Worm (Caenorhabditis elegans) whole organism, late embryonic: ENCODE data around the gene F54E2.1.

Source experiments
- C08G9.2 ChIP-seq: sonication (generic microtip); optimal IDR thresholded peaks from 2 replicates; lab custom pipeline; 2016; ENCODE audit warnings: mild to moderate bottlenecking, missing genetic modification characterization, moderate library complexity, missing compliant biosample characterization
- C38D4.7 ChIP-seq: fragments of 200-800 bp; sonication (Bioruptor generic); optimal IDR thresholded peaks from 2 replicates; lab custom pipeline; 2018; ENCODE audit warnings: mild to moderate bottlenecking, missing genetic modification characterization, moderate library complexity, missing compliant biosample characterization
- K02D7.2 ChIP-seq: sonication (generic microtip); optimal IDR thresholded peaks from 2 replicates; lab custom pipeline; 2017; ENCODE audit warnings: mild to moderate bottlenecking, missing genetic modification characterization, missing compliant biosample characterization
- K09A11.1 ChIP-seq: sonication (generic microtip); optimal IDR thresholded peaks from 2 replicates; lab custom pipeline; 2017; ENCODE audit warnings: antibody characterized with exemption, mild to moderate bottlenecking, missing genetic modification characterization, missing compliant biosample characterization; ENCODE audit not compliant: insufficient read depth
- T23F11.4 ChIP-seq: fragments of 200-800 bp; sonication (Bioruptor generic); optimal IDR thresholded peaks from 2 replicates; lab custom pipeline; 2018; ENCODE audit warnings: mild to moderate bottlenecking, missing genetic modification characterization, missing compliant biosample characterization
- ahr-1 ChIP-seq: sonication (generic microtip); optimal IDR thresholded peaks from 2 replicates; lab custom pipeline; 2016; ENCODE audit warnings: missing genetic modification characterization, missing compliant biosample characterization
- ama-1 ChIP-seq: fragments of 150-350 bp; optimal IDR thresholded peaks from 2 replicates; lab custom pipeline; 2014
- ceh-14 ChIP-seq: sonication (generic microtip); optimal IDR thresholded peaks from 2 replicates; lab custom pipeline; 2016; ENCODE audit warnings: missing genotype, missing genetic modification characterization, missing compliant biosample characterization
- ceh-22 ChIP-seq: sonication (generic microtip); optimal IDR thresholded peaks from 2 replicates; lab custom pipeline; 2017; ENCODE audit warnings: missing biosample characterization, missing genetic modification characterization
- ceh-24 ChIP-seq: sonication (generic microtip); optimal IDR thresholded peaks from 2 replicates; lab custom pipeline; 2016; ENCODE audit warnings: mild to moderate bottlenecking, missing genetic modification characterization, missing compliant biosample characterization
- ceh-31 ChIP-seq: sonication (generic microtip); optimal IDR thresholded peaks from 2 replicates; lab custom pipeline; 2016; ENCODE audit warnings: missing genetic modification characterization, missing compliant biosample characterization
- ceh-34 ChIP-seq: sonication (generic microtip); optimal IDR thresholded peaks from 2 replicates; lab custom pipeline; 2016; ENCODE audit warnings: mild to moderate bottlenecking, missing genetic modification characterization, missing compliant biosample characterization
- ceh-45 ChIP-seq: fragments of 200-800 bp; sonication (Bioruptor generic); IDR thresholded peaks from 2 replicates; pipeline ENCODE4 v1.3.6; 2022; ENCODE audit warnings: missing genetic modification reagents, missing genetic modification characterization, missing compliant biosample characterization
- ceh-6 ChIP-seq: fragments of 200-800 bp; sonication (Bioruptor generic); optimal IDR thresholded peaks from 2 replicates; lab custom pipeline; 2018; ENCODE audit warnings: mild to moderate bottlenecking, missing genetic modification characterization, missing compliant biosample characterization
- elt-2 ChIP-seq: sonication (generic microtip); optimal IDR thresholded peaks from 2 replicates; lab custom pipeline; 2016; ENCODE audit warnings: missing genetic modification reagents, missing genetic modification characterization, missing compliant biosample characterization
- elt-4 ChIP-seq: sonication (generic microtip); optimal IDR thresholded peaks from 2 replicates; lab custom pipeline; 2016; ENCODE audit warnings: missing genetic modification characterization, missing compliant biosample characterization
- eyg-1 ChIP-seq: sonication (generic microtip); optimal IDR thresholded peaks from 2 replicates; lab custom pipeline; 2016; ENCODE audit warnings: missing genotype, missing genetic modification characterization, missing compliant biosample characterization
- hlh-13 ChIP-seq: fragments of 200-800 bp; sonication (Bioruptor generic); optimal IDR thresholded peaks from 2 replicates; lab custom pipeline; 2018; ENCODE audit warnings: mild to moderate bottlenecking, missing genetic modification characterization, missing compliant biosample characterization
- hlh-15 ChIP-seq: sonication (generic microtip); optimal IDR thresholded peaks from 2 replicates; lab custom pipeline; 2016; ENCODE audit warnings: missing genetic modification characterization, missing compliant biosample characterization
- hlh-30 ChIP-seq: sonication (generic microtip); optimal IDR thresholded peaks from 2 replicates; lab custom pipeline; 2017; ENCODE audit warnings: antibody characterized with exemption, missing genetic modification characterization, missing compliant biosample characterization; ENCODE audit not compliant: insufficient read depth
- hlh-6 ChIP-seq: sonication (generic microtip); optimal IDR thresholded peaks from 2 replicates; lab custom pipeline; 2016; ENCODE audit warnings: missing genotype, missing genetic modification characterization, missing compliant biosample characterization
- hlh-8 ChIP-seq: sonication (generic microtip); optimal IDR thresholded peaks from 2 replicates; lab custom pipeline; 2016; ENCODE audit warnings: missing genotype, missing genetic modification characterization, missing compliant biosample characterization
- lin-11 ChIP-seq: fragments of 200-800 bp; sonication (Bioruptor generic); optimal IDR thresholded peaks from 2 replicates; lab custom pipeline; 2018; ENCODE audit warnings: mild to moderate bottlenecking, missing genetic modification characterization, missing compliant biosample characterization
- madf-2 ChIP-seq: sonication (generic microtip); optimal IDR thresholded peaks from 2 replicates; lab custom pipeline; 2017; ENCODE audit warnings: missing genetic modification characterization, missing compliant biosample characterization
- mec-3 ChIP-seq: sonication (generic microtip); optimal IDR thresholded peaks from 2 replicates; lab custom pipeline; 2016; ENCODE audit warnings: borderline replicate concordance, missing genetic modification characterization, missing compliant biosample characterization
- nhr-11 ChIP-seq: fragments of 150-350 bp; optimal IDR thresholded peaks from 2 replicates; lab custom pipeline; 2014; ENCODE audit warnings: missing biosample characterization, missing genetic modification characterization
- npax-4 ChIP-seq: sonication (generic microtip); optimal IDR thresholded peaks from 2 replicates; lab custom pipeline; 2016; ENCODE audit warnings: missing genetic modification characterization, missing compliant biosample characterization
- pax-1 ChIP-seq: fragments of 150-350 bp; optimal IDR thresholded peaks from 2 replicates; lab custom pipeline; 2014; ENCODE audit warnings: missing biosample characterization, missing genetic modification characterization
- pha-2 ChIP-seq: sonication (generic microtip); optimal IDR thresholded peaks from 2 replicates; lab custom pipeline; 2017; ENCODE audit warnings: mild to moderate bottlenecking, missing genetic modification characterization, missing compliant biosample characterization
- pha-4 ChIP-seq: fragments of 150-350 bp; optimal IDR thresholded peaks from 2 replicates; lab custom pipeline; 2018; ENCODE audit warnings: missing biosample characterization, missing genetic modification reagents, missing genetic modification characterization
- pqm-1 ChIP-seq: sonication (generic microtip); optimal IDR thresholded peaks from 2 replicates; lab custom pipeline; 2016; ENCODE audit warnings: missing genetic modification characterization, missing compliant biosample characterization
- rnt-1 ChIP-seq: sonication (generic microtip); optimal IDR thresholded peaks from 2 replicates; lab custom pipeline; 2016; ENCODE audit warnings: missing genetic modification characterization, missing compliant biosample characterization
- sox-2 ChIP-seq: fragments of 200-800 bp; sonication (Bioruptor generic); IDR thresholded peaks from 2 replicates; pipeline ENCODE4 v1.3.6; 2022; ENCODE audit warnings: missing genetic modification reagents, missing genetic modification characterization, missing compliant biosample characterization
- sox-4 ChIP-seq: sonication (generic microtip); optimal IDR thresholded peaks from 2 replicates; lab custom pipeline; 2017; ENCODE audit warnings: mild to moderate bottlenecking, missing genetic modification characterization, inconsistent platforms, missing compliant biosample characterization
- tbx-2 ChIP-seq: sonication (generic microtip); optimal IDR thresholded peaks from 2 replicates; lab custom pipeline; 2016; ENCODE audit warnings: missing genetic modification characterization, missing compliant biosample characterization
- ttx-3 ChIP-seq: sonication (generic microtip); optimal IDR thresholded peaks from 2 replicates; lab custom pipeline; 2016; ENCODE audit warnings: missing genetic modification reagents, missing genetic modification characterization, missing compliant biosample characterization
- ztf-16 ChIP-seq: sonication (generic microtip); optimal IDR thresholded peaks from 2 replicates; lab custom pipeline; 2017; ENCODE audit warnings: missing genetic modification characterization, missing compliant biosample characterization

The F54E2.1 gene

ce11 chrV:2792958-2793357 is 17.2 kb upstream of the F54E2.1 start:
- TF ChIP-seq eyg-1 (no peak), K02D7.2 (no peak), sox-4 (no peak), ceh-34 (tag; lab: Kevin White, UChicago) (no peak), ztf-16 (tag; lab: Kevin White, UChicago) (no peak), ttx-3 (tag; lab: Kevin White, UChicago) (no peak), pax-1 (no peak), tbx-2 (tag; lab: Kevin White, UChicago) (no peak), mec-3 (tag; lab: Kevin White, UChicago) (no peak), npax-4 (tag; lab: Kevin White, UChicago) (no peak), elt-2 (tag; lab: Kevin White, UChicago) (no peak), C38D4.7 (GFP tag; lab: Kevin White, UChicago) (no peak), ahr-1 (tag; lab: Kevin White, UChicago) (no peak), ceh-14 (tag; lab: Kevin White, UChicago) (no peak), hlh-13 (no peak), K09A11.1 (tag; lab: Kevin White, UChicago) (no peak), nhr-11 (tag; lab: Kevin White, UChicago) (no peak), madf-2 (tag; lab: Kevin White, UChicago) (no peak)

DNA sequence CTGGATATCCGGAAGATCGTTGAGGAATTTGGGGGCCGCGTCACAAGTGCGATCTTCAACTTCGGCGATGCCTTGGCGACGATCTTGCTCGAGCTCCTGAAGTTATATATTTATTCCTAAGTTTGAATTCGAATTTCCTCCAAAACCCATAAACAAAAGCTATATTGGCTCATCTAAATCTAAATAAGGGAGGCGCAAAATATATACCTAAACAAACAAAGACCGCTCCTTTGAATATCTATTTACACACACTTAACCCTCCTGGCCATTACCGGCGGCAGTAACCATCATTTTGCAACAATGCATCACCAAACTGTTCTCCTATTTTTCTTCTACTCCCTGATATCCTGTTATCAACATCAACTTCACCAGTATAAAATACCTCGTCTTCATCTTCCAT is 14.2 kb upstream of the F54E2.1 start, which contains the start of gene F54E2.2:
Gene F54E2.2, plus strand, starts transcription at position 301 of the 400 bp plus-strand sequence.
- no peak for TF ChIP-seq rnt-1
- no peak for TF ChIP-seq pha-4 (tag; lab: Kevin White, UChicago)
- TF ChIP-seq K09A11.1 (tag; lab: Kevin White, UChicago), result no peak
- TF ChIP-seq elt-4, result no peak
- TF ChIP-seq ceh-14 (tag; lab: Kevin White, UChicago), result no peak
- no peak for TF ChIP-seq ceh-6 (GFP tag; lab: Kevin White, UChicago)
- TF ChIP-seq ceh-22 (tag; lab: Kevin White, UChicago), result no peak
- TF ChIP-seq pha-2 (tag; lab: Kevin White, UChicago), result no peak
- no peak for TF ChIP-seq T23F11.4 (GFP tag; lab: Kevin White, UChicago)
- no peak for TF ChIP-seq hlh-8
- no peak for TF ChIP-seq madf-2 (tag; lab: Kevin White, UChicago)
- no peak for TF ChIP-seq pqm-1
- TF ChIP-seq ttx-3 (tag; lab: Kevin White, UChicago), result no peak
- no peak for TF ChIP-seq hlh-15 (tag; lab: Kevin White, UChicago)
- no peak for TF ChIP-seq ceh-31 (tag; lab: Kevin White, UChicago)
- no peak for TF ChIP-seq hlh-30 (tag; lab: Kevin White, UChicago)
- TF ChIP-seq ceh-45 (GFP tag; lab: Robert Waterston, UW), result no peak
- no peak for TF ChIP-seq sox-2
- TF ChIP-seq ama-1 (lab: Kevin White, UChicago), result no peak

DNA sequence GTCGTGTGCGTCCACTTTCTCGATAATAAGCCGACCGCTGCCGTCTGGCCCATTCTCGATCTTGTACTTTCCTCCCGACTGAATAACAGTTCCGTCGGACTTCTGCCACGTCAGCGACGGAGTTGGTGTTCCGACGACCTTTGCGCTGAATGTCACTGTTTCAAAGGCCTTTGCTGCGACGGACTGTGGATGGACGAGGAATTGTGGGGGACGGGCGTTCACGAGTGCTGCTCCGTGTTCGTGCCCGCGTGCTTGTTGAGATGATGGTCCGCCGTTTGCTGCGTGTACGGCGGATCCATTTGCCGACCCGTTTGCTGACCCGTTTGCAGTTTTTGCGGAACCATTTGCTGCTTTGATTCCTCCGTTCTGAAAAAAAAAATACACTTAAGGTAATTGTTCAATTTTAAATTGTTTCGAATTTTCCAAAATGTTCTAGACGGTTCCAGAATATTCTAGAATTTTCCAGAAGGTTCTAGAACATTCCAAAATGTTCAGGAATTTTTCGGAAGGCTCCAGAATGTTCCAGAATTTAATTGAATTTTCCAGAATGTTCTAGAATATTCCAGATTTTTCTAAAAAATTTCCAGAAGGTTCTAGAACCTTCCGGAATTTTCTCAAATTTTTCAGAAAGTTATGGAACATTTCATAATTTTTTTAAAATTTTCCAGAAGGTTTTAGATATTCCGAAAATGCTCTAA is 10.9 kb upstream of the F54E2.1 start:
- no peak for TF ChIP-seq ama-1 (lab: Kevin White, UChicago)
- no peak for TF ChIP-seq ceh-24 (tag; lab: Kevin White, UChicago)
- no peak for TF ChIP-seq ceh-6 (GFP tag; lab: Kevin White, UChicago)
- TF ChIP-seq nhr-11 (tag; lab: Kevin White, UChicago), result no peak
- TF ChIP-seq C38D4.7 (GFP tag; lab: Kevin White, UChicago), result no peak
- no peak for TF ChIP-seq lin-11
- TF ChIP-seq C08G9.2 (tag; lab: Kevin White, UChicago), result no peak

DNA sequence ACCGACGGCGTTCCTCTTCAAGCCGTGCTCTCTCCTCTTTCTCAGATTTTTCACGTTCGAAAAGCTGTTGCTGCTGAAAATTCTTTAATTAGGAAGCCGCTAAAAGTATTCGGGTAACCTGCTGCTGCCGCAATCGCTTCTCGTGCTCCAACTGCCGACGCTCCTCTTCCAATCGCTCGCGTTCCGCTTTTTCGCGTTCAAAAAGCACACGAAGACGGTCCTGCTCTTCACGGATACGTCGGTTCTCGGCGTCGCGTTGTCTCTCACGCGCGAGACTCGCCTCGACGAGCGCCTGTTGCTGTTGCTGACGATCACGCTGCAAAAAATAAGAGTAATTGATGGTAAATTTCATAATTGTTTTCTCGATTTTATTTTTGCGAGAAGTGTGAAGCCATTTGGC is 9.5 kb upstream of the F54E2.1 start:
- TF ChIP-seq ceh-24 (tag; lab: Kevin White, UChicago) (no peak), hlh-6 (peak; percentile 7)
